Fruit fly (Drosophila melanogaster) whole organism, adult: Measurements from ENCODE around the gene CG31797.

Experiments used
- CG11617 ChIP-seq: fragments of 200-800 bp; sonication (Bioruptor generic); optimal IDR thresholded peaks from 2 replicates; lab custom pipeline; 2017; ENCODE audit warnings: mild to moderate bottlenecking, missing biosample characterization, missing genetic modification reagents, missing genetic modification characterization
- CG1620 ChIP-seq: fragments of 200-800 bp; sonication (Bioruptor generic); optimal IDR thresholded peaks from 2 replicates; lab custom pipeline; 2016; ENCODE audit warnings: missing biosample characterization, missing genetic modification characterization
- Hr96 ChIP-seq: fragments of 200-800 bp; sonication (Bioruptor generic); optimal IDR thresholded peaks from 2 replicates; lab custom pipeline; 2016; ENCODE audit warnings: missing biosample characterization, missing genetic modification characterization
- Mnt ChIP-seq: fragments of 200-800 bp; sonication (Bioruptor generic); optimal IDR thresholded peaks from 2 replicates; lab custom pipeline; 2016; ENCODE audit warnings: missing biosample characterization, mild to moderate bottlenecking, missing genetic modification characterization
- bab1 ChIP-seq: fragments of 200-800 bp; sonication (Bioruptor generic); optimal IDR thresholded peaks from 3 replicates; lab custom pipeline; 2019; ENCODE audit warnings: missing biosample characterization, mild to moderate bottlenecking, missing genetic modification characterization, moderate library complexity
- cic ChIP-seq: fragments of 200-800 bp; sonication (Bioruptor generic); optimal IDR thresholded peaks from 2 replicates; lab custom pipeline; 2017; ENCODE audit warnings: missing biosample characterization, mild to moderate bottlenecking, missing genetic modification characterization, moderate library complexity
- cnc ChIP-seq, 2 experiments: fragments of >200 bp; optimal IDR thresholded peaks; 2 replicates each; lab custom pipeline; 2017
- pad ChIP-seq: fragments of 200-800 bp; sonication (Bioruptor generic); optimal IDR thresholded peaks from 3 replicates; lab custom pipeline; 2017; ENCODE audit warnings: missing biosample characterization, missing genetic modification characterization, mild to moderate bottlenecking, moderate library complexity, missing genetic modification reagents
- toe ChIP-seq: fragments of 200-800 bp; sonication (Bioruptor generic); optimal IDR thresholded peaks from 2 replicates; lab custom pipeline; 2016; ENCODE audit warnings: missing biosample characterization, missing genetic modification characterization

DNA sequence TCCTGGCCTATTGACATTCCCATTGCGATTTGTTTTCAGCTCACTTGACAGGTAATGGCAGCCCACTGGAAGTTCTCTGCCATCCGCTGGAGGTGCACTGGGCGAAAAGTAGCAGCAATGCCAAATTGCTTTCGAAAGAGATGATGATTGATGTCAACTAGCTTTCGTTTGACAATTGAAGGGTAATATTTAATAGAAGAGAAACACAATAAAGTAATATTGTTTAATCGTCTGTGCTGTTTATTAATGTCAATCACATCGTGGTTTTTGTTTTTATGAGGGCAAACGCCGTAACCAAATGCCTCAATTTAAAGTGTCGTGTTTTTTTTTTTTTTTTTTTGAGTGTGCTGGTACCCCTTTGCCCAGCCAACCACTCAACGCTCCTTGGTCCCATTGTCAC is 33.0 kb downstream of the CG31797 start:
- no peak for TF ChIP-seq CG1620
- TF ChIP-seq toe, result no peak
- no peak for TF ChIP-seq CG11617
- no peak for TF ChIP-seq pad
- TF ChIP-seq bab1 (GFP tag; lab: Kevin White, UChicago), result no peak
- TF ChIP-seq Hr96 (GFP tag; lab: Kevin White, UChicago), result no peak
- TF ChIP-seq cic (GFP tag; lab: Kevin White, UChicago), result no peak
- no peak for TF ChIP-seq Mnt
- no peak for TF ChIP-seq cnc (optimal IDR thresholded peaks at IDR 0.05; lab: Kevin White, UChicago)
